Worm (Caenorhabditis elegans): Measurements from ENCODE around the gene yif-1.
A peak's percentile ranks its signal among the peaks of the same experiment; 100 is the strongest.

yif-1 gene

ce11 chrV:10090461-10090860, 35.7 kb upstream of the yif-1 start, which contains the start of gene R04B5.7:
Gene R04B5.7 (minus strand): TSS chrV:10090561.
- TF ChIP-seq sptf-1 (tag; optimal IDR thresholded peaks at IDR 0.05) = no peak
- TF ChIP-seq mep-1 (tag; optimal IDR thresholded peaks at IDR 0.05) = no peak
- TF ChIP-seq efl-3 (GFP tag; optimal IDR thresholded peaks at IDR 0.05) = no peak
- no peak for TF ChIP-seq ama-1 (optimal IDR thresholded peaks at IDR 0.05)

DNA sequence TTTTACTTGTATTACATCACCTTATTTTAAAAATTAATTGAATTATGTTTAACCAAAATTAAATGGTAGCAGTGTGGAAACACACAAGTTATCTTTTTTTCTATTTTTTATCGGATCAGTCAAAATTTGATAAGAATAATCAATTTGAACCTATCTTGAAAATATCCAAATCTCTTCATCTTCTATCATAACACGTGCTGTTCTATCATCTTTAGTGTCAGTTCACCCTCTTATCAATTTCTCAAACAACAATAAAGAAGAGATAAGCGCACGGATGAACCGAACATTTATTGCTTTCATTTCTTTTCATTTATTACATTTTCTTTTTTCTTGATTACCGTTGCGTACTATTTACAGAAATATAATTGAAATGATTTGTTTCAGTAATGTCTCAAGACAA, 32.4 kb upstream of the yif-1 start, which contains the start of gene R04B5.5:
R04B5.5 (plus strand) TSS at position 378 of the 400 bp plus-strand sequence.
- no peak for TF ChIP-seq F16B12.6 (tag; optimal IDR thresholded peaks at IDR 0.05)
- no peak for TF ChIP-seq nhr-12 (tag; optimal IDR thresholded peaks at IDR 0.05)
- no peak for TF ChIP-seq hpl-2 (GFP tag; optimal IDR thresholded peaks at IDR 0.05)
- TF ChIP-seq mep-1 (tag; optimal IDR thresholded peaks at IDR 0.05) = peak; percentile 5
- peak; percentile 82 for TF ChIP-seq elt-2 (tag; optimal IDR thresholded peaks at IDR 0.05)
- TF ChIP-seq nhr-28 (tag; optimal IDR thresholded peaks at IDR 0.05) = no peak
- no peak for TF ChIP-seq fos-1 (tag; optimal IDR thresholded peaks at IDR 0.05)
- TF ChIP-seq nhr-47 (tag; optimal IDR thresholded peaks at IDR 0.05) = no peak
- TF ChIP-seq nhr-20 (tag; optimal IDR thresholded peaks at IDR 0.05) = peak; percentile 71
- no peak for TF ChIP-seq lsy-2 (tag; optimal IDR thresholded peaks at IDR 0.05)
- no peak for TF ChIP-seq pqm-1 (tag; optimal IDR thresholded peaks at IDR 0.05)
- no peak for TF ChIP-seq aha-1 (tag; optimal IDR thresholded peaks at IDR 0.05)
- TF ChIP-seq lin-13 (GFP tag; optimal IDR thresholded peaks at IDR 0.05) = no peak
- peak; percentile 48 for TF ChIP-seq nhr-90 (tag; optimal IDR thresholded peaks at IDR 0.05; ENCODE audit: poor library complexity)
- no peak for TF ChIP-seq fkh-4 (tag; optimal IDR thresholded peaks at IDR 0.05; ENCODE audit: borderline replicate concordance)
- peak; percentile 1 for TF ChIP-seq tlp-1 (tag; optimal IDR thresholded peaks at IDR 0.05)
- TF ChIP-seq nhr-77 (tag; optimal IDR thresholded peaks at IDR 0.05) = no peak
- no peak for TF ChIP-seq nhr-76 (tag; optimal IDR thresholded peaks at IDR 0.05)
- peak; percentile 72 for TF ChIP-seq nhr-71 (tag; optimal IDR thresholded peaks at IDR 0.05)
- TF ChIP-seq lin-14 (GFP tag; optimal IDR thresholded peaks at IDR 0.05) = peak; percentile 82
- TF ChIP-seq ama-1 (optimal IDR thresholded peaks at IDR 0.05) = no peak
- TF ChIP-seq tbx-2 (tag; optimal IDR thresholded peaks at IDR 0.05) = peak; percentile 12
- peak; percentile 39 for TF ChIP-seq nhr-19 (GFP tag; conservative IDR thresholded peaks at IDR 0.05)
- no peak for TF ChIP-seq lin-15B (tag; optimal IDR thresholded peaks at IDR 0.05)
- no peak for TF ChIP-seq irx-1 (tag; optimal IDR thresholded peaks at IDR 0.05)
- TF ChIP-seq ceh-63 (GFP tag; optimal IDR thresholded peaks at IDR 0.05) = no peak
- TF ChIP-seq sup-37 (GFP tag; optimal IDR thresholded peaks at IDR 0.05) = no peak
- TF ChIP-seq ces-1 (GFP tag; optimal IDR thresholded peaks at IDR 0.05) = no peak
- no peak for TF ChIP-seq unc-62 (GFP tag; optimal IDR thresholded peaks at IDR 0.05)
- TF ChIP-seq nhr-85 (tag) = peak; percentile 54
- no peak for TF ChIP-seq ceh-8 (GFP tag; optimal IDR thresholded peaks at IDR 0.05)
- peak in 1 of 2 experiments; percentile 30 for TF ChIP-seq lin-35 (GFP tag; optimal IDR thresholded peaks at IDR 0.05)
- no peak for TF ChIP-seq dsc-1 (tag; optimal IDR thresholded peaks at IDR 0.05)
- TF ChIP-seq grh-1 (GFP tag; IDR thresholded peaks at IDR 0.05) = no peak
- peak in 1 of 2 experiments; percentile 10 for TF ChIP-seq mdl-1 (tag; optimal IDR thresholded peaks at IDR 0.05)
- no peak for TF ChIP-seq mef-2 (tag; optimal IDR thresholded peaks at IDR 0.05)
- peak; percentile 75 for TF ChIP-seq blmp-1 (tag; optimal IDR thresholded peaks at IDR 0.05)
- peak in 5 of 6 experiments; percentile 83 to 97 (median 91) for TF ChIP-seq elt-3 (tag; optimal IDR thresholded peaks at IDR 0.05)
- TF ChIP-seq unc-130 (tag; optimal IDR thresholded peaks at IDR 0.05) = no peak
- TF ChIP-seq snu-23 (GFP tag; optimal IDR thresholded peaks at IDR 0.05) = peak; percentile 51
- no peak for TF ChIP-seq skn-1 (tag; optimal IDR thresholded peaks at IDR 0.05)
- no peak for TF ChIP-seq ceh-90 (tag; optimal IDR thresholded peaks at IDR 0.05)

All from whole organism, L1 larva.